In the genomic region with DNA sequence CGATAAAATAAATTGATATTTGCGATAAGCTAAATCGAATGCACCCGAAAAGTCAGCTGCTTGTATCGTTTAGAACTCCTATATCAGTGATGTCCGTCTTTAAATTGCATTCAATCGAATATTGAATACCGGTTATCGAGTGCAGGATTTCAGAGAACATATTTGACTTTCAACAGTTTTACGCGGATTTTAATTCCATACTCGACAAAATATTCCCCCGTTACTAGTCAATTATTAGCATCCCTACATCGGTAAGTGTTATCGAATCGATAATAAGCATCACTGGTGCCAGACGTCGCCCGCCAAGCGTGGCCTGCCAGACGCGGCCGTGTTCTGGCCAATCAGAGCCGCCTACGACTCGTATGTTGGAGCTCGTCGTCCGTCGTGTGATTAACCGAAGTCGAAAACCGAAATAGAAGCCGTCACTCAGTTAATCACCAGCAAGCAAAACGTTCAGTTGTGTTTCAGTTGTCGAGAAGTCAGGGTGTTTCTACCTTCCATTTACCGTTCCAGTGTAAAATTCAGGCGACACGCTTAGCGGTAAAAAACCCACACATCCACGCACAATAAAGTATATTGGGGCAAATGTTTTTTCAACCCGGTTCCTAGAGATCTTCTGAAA, we compare ENCODE assay signal across 1 fruit fly cellular context.
TF ChIP-seq lines count a peak whose summit lies in the region.

Gene ctp, plus strand, starts transcription at position 23 of the 622 bp plus-strand sequence.

TF ChIP-seq in whole organism, embryonic, 481 proteins besides CTCF, POLR2A, EP300 and RAD21 (continued from another document and continues in another):
- TF ChIP-seq lov (optimal IDR thresholded peaks at IDR 0.05; lab: Kevin White, UChicago), result no peak
- TF ChIP-seq lov (GFP tag; IDR thresholded peaks at IDR 0.05; lab: Robert Waterston, UW), result no peak
- TF ChIP-seq caup (GFP tag; optimal IDR thresholded peaks at IDR 0.05; lab: Kevin White, UChicago; ENCODE audit: severe bottlenecking), result no peak
- TF ChIP-seq CG11398 (GFP tag; optimal IDR thresholded peaks at IDR 0.05; lab: Kevin White, UChicago), result no peak
- TF ChIP-seq Jarid2 (GFP tag; optimal IDR thresholded peaks at IDR 0.05; lab: Kevin White, UChicago), result peak; percentile 97
- TF ChIP-seq toy (GFP tag; IDR thresholded peaks at IDR 0.05; lab: Robert Waterston, UW), result no peak
- TF ChIP-seq gro (GFP tag; optimal IDR thresholded peaks at IDR 0.05; lab: Kevin White, UChicago), result peak; percentile 38
- TF ChIP-seq Sin3A (optimal IDR thresholded peaks at IDR 0.05; lab: Kevin White, UChicago), result no peak
- no peak for TF ChIP-seq ro (GFP tag; IDR thresholded peaks at IDR 0.05; lab: Robert Waterston, UW)
- TF ChIP-seq unc-4 (GFP tag; IDR thresholded peaks at IDR 0.05; lab: Robert Waterston, UW; ENCODE audit: partially characterized antibody), result peak; percentile 66
- peak; percentile 50 for TF ChIP-seq grau (tag; optimal IDR thresholded peaks at IDR 0.05; lab: Kevin White, UChicago)
- TF ChIP-seq CkIIα-i1 (GFP tag; IDR thresholded peaks at IDR 0.05; lab: Robert Waterston, UW), result no peak
- TF ChIP-seq jumu (GFP tag; optimal IDR thresholded peaks at IDR 0.05; lab: Kevin White, UChicago), result peak; percentile 70
- TF ChIP-seq lilli (GFP tag; optimal IDR thresholded peaks at IDR 0.05; lab: Kevin White, UChicago), result peak; percentile 65
- TF ChIP-seq Dbx (GFP tag; IDR thresholded peaks at IDR 0.05; lab: Robert Waterston, UW), result peak; percentile 66; the same call in 1 of the 3 replicates
- TF ChIP-seq kay (GFP tag; optimal IDR thresholded peaks at IDR 0.05; lab: Kevin White, UChicago), result no peak
- peak; percentile 77 for TF ChIP-seq CG13894 (tag; optimal IDR thresholded peaks at IDR 0.05; lab: Kevin White, UChicago)
- TF ChIP-seq az2 (GFP tag; optimal IDR thresholded peaks at IDR 0.05; lab: Kevin White, UChicago), result peak; percentile 25
- TF ChIP-seq CG7271 (tag; optimal IDR thresholded peaks at IDR 0.05; lab: Kevin White, UChicago), result no peak
- peak; percentile 46 for TF ChIP-seq Antp (GFP tag; optimal IDR thresholded peaks at IDR 0.05; lab: Kevin White, UChicago)
- peak; percentile 41 for TF ChIP-seq phol (tag; optimal IDR thresholded peaks at IDR 0.05; lab: Kevin White, UChicago)
- peak; percentile 13 for TF ChIP-seq org-1 (GFP tag; optimal IDR thresholded peaks at IDR 0.05; lab: Kevin White, UChicago)
- TF ChIP-seq Side (GFP tag; optimal IDR thresholded peaks at IDR 0.05; lab: Kevin White, UChicago), result peak; percentile 43
- peak; percentile 75 for TF ChIP-seq CG1603 (tag; optimal IDR thresholded peaks at IDR 0.05; lab: Kevin White, UChicago)
- TF ChIP-seq fru (optimal IDR thresholded peaks at IDR 0.05; lab: Kevin White, UChicago), result no peak
- no peak for TF ChIP-seq Ssrp (tag; optimal IDR thresholded peaks at IDR 0.05; lab: Kevin White, UChicago)
- peak; percentile 67 for TF ChIP-seq Dref (GFP tag; IDR thresholded peaks at IDR 0.05; lab: Robert Waterston, UW)
- TF ChIP-seq Sry-β (GFP tag; optimal IDR thresholded peaks at IDR 0.05; lab: Kevin White, UChicago), result peak; percentile 94
- TF ChIP-seq Xrp1 (GFP tag; IDR thresholded peaks at IDR 0.05; lab: Robert Waterston, UW), result peak; percentile 44; the same call in 1 of the 2 replicates
- peak; percentile 23; the same call in 1 of the 2 replicates for TF ChIP-seq lmd (GFP tag; IDR thresholded peaks at IDR 0.05; lab: Robert Waterston, UW)
- no peak for TF ChIP-seq CG4854 (GFP tag; optimal IDR thresholded peaks at IDR 0.05; lab: Kevin White, UChicago)
- TF ChIP-seq Scr (GFP tag; IDR thresholded peaks at IDR 0.05; lab: Robert Waterston, UW; ENCODE audit: partially characterized antibody), result peak; percentile 72
- peak; percentile 65 for TF ChIP-seq Rfx (GFP tag; IDR thresholded peaks at IDR 0.05; lab: Robert Waterston, UW)
- peak; percentile 27; the same call in 1 of the 3 replicates for TF ChIP-seq H15 (GFP tag; IDR thresholded peaks at IDR 0.05; lab: Robert Waterston, UW)
- TF ChIP-seq sima (GFP tag; optimal IDR thresholded peaks at IDR 0.05; lab: Kevin White, UChicago), result no peak
- no peak for TF ChIP-seq CG13123 (GFP tag; optimal IDR thresholded peaks at IDR 0.05; lab: Kevin White, UChicago)
- peak; percentile 71 for TF ChIP-seq CG14860 (GFP tag; IDR thresholded peaks at IDR 0.05; lab: Robert Waterston, UW; ENCODE audit: partially characterized antibody)
- TF ChIP-seq CG30020 (tag; optimal IDR thresholded peaks at IDR 0.05; lab: Kevin White, UChicago), result peak; percentile 3
- peak; percentile 72 for TF ChIP-seq nerfin-2 (GFP tag; IDR thresholded peaks at IDR 0.05; lab: Robert Waterston, UW; ENCODE audit: partially characterized antibody)
- peak; percentile 25 for TF ChIP-seq BtbVII (GFP tag; optimal IDR thresholded peaks at IDR 0.05; lab: Kevin White, UChicago)
- peak; percentile 45 for TF ChIP-seq zen (tag; optimal IDR thresholded peaks at IDR 0.05; lab: Kevin White, UChicago)
- no peak for TF ChIP-seq CG16815 (GFP tag; optimal IDR thresholded peaks at IDR 0.05; lab: Kevin White, UChicago)
- TF ChIP-seq CG10431 (GFP tag; optimal IDR thresholded peaks at IDR 0.05; lab: Kevin White, UChicago), result peak; percentile 9
- no peak for TF ChIP-seq CG31388 (GFP tag; optimal IDR thresholded peaks at IDR 0.05; lab: Kevin White, UChicago)
- no peak for TF ChIP-seq CG43689 (GFP tag; IDR thresholded peaks at IDR 0.05; lab: Robert Waterston, UW)
- peak; percentile 26 for TF ChIP-seq CG6254 (GFP tag; optimal IDR thresholded peaks at IDR 0.05; lab: Kevin White, UChicago)
- TF ChIP-seq CG6654 (GFP tag; optimal IDR thresholded peaks at IDR 0.05; lab: Kevin White, UChicago), result no peak
- TF ChIP-seq Hr78 (GFP tag; optimal IDR thresholded peaks at IDR 0.05; lab: Kevin White, UChicago), result no peak
- peak; percentile 29 for TF ChIP-seq CG9876 (GFP tag; optimal IDR thresholded peaks at IDR 0.05; lab: Kevin White, UChicago)
- TF ChIP-seq CG17568 (GFP tag; optimal IDR thresholded peaks at IDR 0.05; lab: Kevin White, UChicago), result peak; percentile 54
- peak; percentile 8 for TF ChIP-seq fd3F (GFP tag; optimal IDR thresholded peaks at IDR 0.05; lab: Kevin White, UChicago)
- peak; percentile 35 for TF ChIP-seq Hr3 (GFP tag; optimal IDR thresholded peaks at IDR 0.05; lab: Kevin White, UChicago)
- no peak for TF ChIP-seq grn (GFP tag; optimal IDR thresholded peaks at IDR 0.05; lab: Kevin White, UChicago)
- peak; percentile 78 for TF ChIP-seq CG9932 (GFP tag; IDR thresholded peaks at IDR 0.05; lab: Robert Waterston, UW)
- TF ChIP-seq abd-A (tag; optimal IDR thresholded peaks at IDR 0.05; lab: Kevin White, UChicago), result peak; percentile 83
- peak; percentile 53 for TF ChIP-seq CG2678 (tag; optimal IDR thresholded peaks at IDR 0.05; lab: Kevin White, UChicago)
- TF ChIP-seq dmrt99B (tag; optimal IDR thresholded peaks at IDR 0.05; lab: Kevin White, UChicago), result peak; percentile 27
- TF ChIP-seq CG1233 (GFP tag; optimal IDR thresholded peaks at IDR 0.05; lab: Kevin White, UChicago), result no peak
- peak; percentile 3 for TF ChIP-seq D19A (tag; optimal IDR thresholded peaks at IDR 0.05; lab: Kevin White, UChicago)
- peak; percentile 36; the same call in 1 of the 2 replicates for TF ChIP-seq klu (GFP tag; IDR thresholded peaks at IDR 0.05; lab: Robert Waterston, UW)
- TF ChIP-seq CG3726 (GFP tag; IDR thresholded peaks at IDR 0.05; lab: Robert Waterston, UW), result no peak
- TF ChIP-seq Dip3 (GFP tag; optimal IDR thresholded peaks at IDR 0.05; lab: Kevin White, UChicago), result no peak
- peak; percentile 57 for TF ChIP-seq Hmr (GFP tag; optimal IDR thresholded peaks at IDR 0.05; lab: Kevin White, UChicago)
- TF ChIP-seq CG9437 (GFP tag; optimal IDR thresholded peaks at IDR 0.05; lab: Kevin White, UChicago), result peak; percentile 11
- TF ChIP-seq cg (GFP tag; optimal IDR thresholded peaks at IDR 0.05; lab: Kevin White, UChicago), result peak; percentile 53
- no peak for TF ChIP-seq CG5953 (GFP tag; IDR thresholded peaks at IDR 0.05; lab: Robert Waterston, UW)
- no peak for TF ChIP-seq Hr39 (optimal IDR thresholded peaks at IDR 0.05; lab: Kevin White, UChicago)
- TF ChIP-seq MESR4 (GFP tag; optimal IDR thresholded peaks at IDR 0.05; lab: Kevin White, UChicago), result peak; percentile 45
- TF ChIP-seq Bgb (GFP tag; IDR thresholded peaks at IDR 0.05; lab: Robert Waterston, UW; ENCODE audit: partially characterized antibody), result peak; percentile 67
- peak; percentile 54 for TF ChIP-seq CG13296 (GFP tag; optimal IDR thresholded peaks at IDR 0.05; lab: Kevin White, UChicago)
- peak; percentile 66; the same call in 2 of the 3 replicates for TF ChIP-seq vnd (GFP tag; IDR thresholded peaks at IDR 0.05; lab: Robert Waterston, UW; ENCODE audit: partially characterized antibody)
- TF ChIP-seq E2f2 (GFP tag; IDR thresholded peaks at IDR 0.05; lab: Robert Waterston, UW), result peak; percentile 55; the same call in 1 of the 2 replicates
- TF ChIP-seq lbe (GFP tag; optimal IDR thresholded peaks at IDR 0.05; lab: Kevin White, UChicago), result peak; percentile 21
- no peak for TF ChIP-seq dimm (GFP tag; IDR thresholded peaks at IDR 0.05; lab: Robert Waterston, UW)
- TF ChIP-seq H2.0 (GFP tag; IDR thresholded peaks at IDR 0.05; lab: Robert Waterston, UW), result peak; percentile 4; the same call in 1 of the 2 replicates
- no peak for TF ChIP-seq CG31365 (tag; optimal IDR thresholded peaks at IDR 0.05; lab: Kevin White, UChicago)
- peak; percentile 27 to 41 for TF ChIP-seq dpn (GFP tag; optimal IDR thresholded peaks at IDR 0.05; lab: Kevin White, UChicago)
- TF ChIP-seq zfh2 (GFP tag; optimal IDR thresholded peaks at IDR 0.05; lab: Kevin White, UChicago), result peak; percentile 78
- no peak for TF ChIP-seq Ravus (GFP tag; IDR thresholded peaks at IDR 0.05; lab: Robert Waterston, UW)
- TF ChIP-seq lola (GFP tag; optimal IDR thresholded peaks at IDR 0.05; lab: Kevin White, UChicago), result no peak
- peak; percentile 28 for TF ChIP-seq CG9727 (GFP tag; optimal IDR thresholded peaks at IDR 0.05; lab: Kevin White, UChicago)
- TF ChIP-seq YL-1 (GFP tag; optimal IDR thresholded peaks at IDR 0.05; lab: Kevin White, UChicago), result peak; percentile 84
- no peak for TF ChIP-seq aop (GFP tag; IDR thresholded peaks at IDR 0.05; lab: Robert Waterston, UW)
- TF ChIP-seq disco-r (GFP tag; optimal IDR thresholded peaks at IDR 0.05; lab: Kevin White, UChicago), result peak; percentile 35
- TF ChIP-seq repo (GFP tag; optimal IDR thresholded peaks at IDR 0.05; lab: Kevin White, UChicago), result peak; percentile 8
- peak; percentile 17; the same call in 1 of the 2 replicates for TF ChIP-seq HLH3B (GFP tag; IDR thresholded peaks at IDR 0.05; lab: Robert Waterston, UW)
- peak; percentile 41 for TF ChIP-seq CG17385 (GFP tag; optimal IDR thresholded peaks at IDR 0.05; lab: Kevin White, UChicago)
- TF ChIP-seq ssp (GFP tag; IDR thresholded peaks at IDR 0.05; lab: Robert Waterston, UW), result no peak
- TF ChIP-seq CG2875 (GFP tag; optimal IDR thresholded peaks at IDR 0.05; lab: Kevin White, UChicago), result no peak
- TF ChIP-seq CG12299 (tag; optimal IDR thresholded peaks at IDR 0.05; lab: Kevin White, UChicago), result no peak
- peak; percentile 64; the same call in 1 of the 2 replicates for TF ChIP-seq CG42726 (GFP tag; IDR thresholded peaks at IDR 0.05; lab: Robert Waterston, UW; ENCODE audit: partially characterized antibody)
- no peak for TF ChIP-seq NK7.1 (GFP tag; optimal IDR thresholded peaks at IDR 0.05; lab: Kevin White, UChicago)
- TF ChIP-seq Atf6 (GFP tag; IDR thresholded peaks at IDR 0.05; lab: Robert Waterston, UW), result peak; percentile 40; the same call in 1 of the 2 replicates
- no peak for TF ChIP-seq Camta (GFP tag; optimal IDR thresholded peaks at IDR 0.05; lab: Kevin White, UChicago)
- peak; percentile 6 for TF ChIP-seq CG5180 (GFP tag; optimal IDR thresholded peaks at IDR 0.05; lab: Kevin White, UChicago)
- no peak for TF ChIP-seq Tbp (GFP tag; optimal IDR thresholded peaks at IDR 0.05; lab: Kevin White, UChicago)
- TF ChIP-seq fd96Cb (tag; optimal IDR thresholded peaks at IDR 0.05; lab: Kevin White, UChicago), result peak; percentile 1
- peak; percentile 100 for TF ChIP-seq Asciz (GFP tag; optimal IDR thresholded peaks at IDR 0.05; lab: Kevin White, UChicago)
- TF ChIP-seq pum (GFP tag; optimal IDR thresholded peaks at IDR 0.05; lab: Kevin White, UChicago), result peak; percentile 1
- TF ChIP-seq CG1529 (GFP tag; optimal IDR thresholded peaks at IDR 0.05; lab: Kevin White, UChicago), result no peak
- TF ChIP-seq CG4617 (GFP tag; optimal IDR thresholded peaks at IDR 0.05; lab: Kevin White, UChicago; ENCODE audit: borderline replicate concordance), result no peak
- TF ChIP-seq zen2 (GFP tag; IDR thresholded peaks at IDR 0.05; lab: Robert Waterston, UW; ENCODE audit: partially characterized antibody), result peak; percentile 36; the same call in 1 of the 3 replicates
- no peak for TF ChIP-seq Usf (GFP tag; optimal IDR thresholded peaks at IDR 0.05; lab: Kevin White, UChicago)
- no peak for TF ChIP-seq ab (GFP tag; optimal IDR thresholded peaks at IDR 0.05; lab: Kevin White, UChicago)
- peak; percentile 19 for TF ChIP-seq CG33557 (GFP tag; optimal IDR thresholded peaks at IDR 0.05; lab: Kevin White, UChicago)
- peak; percentile 21 for TF ChIP-seq CG15601 (tag; optimal IDR thresholded peaks at IDR 0.05; lab: Kevin White, UChicago)
- TF ChIP-seq CG18011 (GFP tag; optimal IDR thresholded peaks at IDR 0.05; lab: Kevin White, UChicago), result peak; percentile 23
- peak in 1 of 2 experiments; percentile 59 for TF ChIP-seq tll (GFP tag; optimal IDR thresholded peaks at IDR 0.05; lab: Kevin White, UChicago)
- TF ChIP-seq nom (GFP tag; optimal IDR thresholded peaks at IDR 0.05; lab: Kevin White, UChicago), result peak; percentile 76
- peak; percentile 21 for TF ChIP-seq Bteb2 (GFP tag; optimal IDR thresholded peaks at IDR 0.05; lab: Kevin White, UChicago)
- peak; percentile 88 for TF ChIP-seq Med (GFP tag; lab: Kevin White, UChicago)
- peak; percentile 3 for TF ChIP-seq fu2 (GFP tag; optimal IDR thresholded peaks at IDR 0.05; lab: Kevin White, UChicago)
- peak; percentile 8 for TF ChIP-seq CG10267 (tag; optimal IDR thresholded peaks at IDR 0.05; lab: Kevin White, UChicago)
- TF ChIP-seq Doc2 (GFP tag; IDR thresholded peaks at IDR 0.05; lab: Robert Waterston, UW), result no peak
- no peak for TF ChIP-seq gce (GFP tag; IDR thresholded peaks at IDR 0.05; lab: Robert Waterston, UW)
- no peak for TF ChIP-seq Bdp1 (GFP tag; optimal IDR thresholded peaks at IDR 0.05; lab: Kevin White, UChicago)
- TF ChIP-seq Drgx (GFP tag; IDR thresholded peaks at IDR 0.05; lab: Robert Waterston, UW), result no peak; the same call in 1 of the 2 replicates
- no peak for TF ChIP-seq CG8478 (optimal IDR thresholded peaks at IDR 0.05; lab: Kevin White, UChicago)
- peak; percentile 38 for TF ChIP-seq CG8944 (GFP tag; optimal IDR thresholded peaks at IDR 0.05; lab: Kevin White, UChicago)
- TF ChIP-seq Dfd (GFP tag; optimal IDR thresholded peaks at IDR 0.05; lab: Kevin White, UChicago), result no peak
- TF ChIP-seq CG32772 (GFP tag; IDR thresholded peaks at IDR 0.05; lab: Robert Waterston, UW), result no peak
- peak; percentile 74; the same call in 3 of the 4 replicates for TF ChIP-seq Dll (GFP tag; IDR thresholded peaks at IDR 0.05; lab: Robert Waterston, UW; ENCODE audit: partially characterized antibody)
